Fruit fly (Drosophila melanogaster) whole organism, wandering third instar larva: ENCODE data around the gene Scgalpha.

Experiments used
- Abd-B ChIP-seq: fragments of >200 bp; optimal IDR thresholded peaks from 2 replicates; lab custom pipeline; 2017; ENCODE audit warnings: missing biosample characterization, missing genetic modification characterization
- CG32264 ChIP-seq: fragments of 200-800 bp; sonication (Bioruptor generic); optimal IDR thresholded peaks from 2 replicates; lab custom pipeline; 2016; ENCODE audit warnings: missing biosample characterization, missing genetic modification characterization
- CG9705 ChIP-seq: fragments of 200-800 bp; sonication (Bioruptor generic); optimal IDR thresholded peaks from 2 replicates; lab custom pipeline; 2018; ENCODE audit warnings: missing biosample characterization, mild to moderate bottlenecking, missing genetic modification characterization
- CrebA ChIP-seq: fragments of 200-800 bp; sonication (Bioruptor generic); optimal IDR thresholded peaks from 2 replicates; lab custom pipeline; 2016; ENCODE audit warnings: missing biosample characterization, mild to moderate bottlenecking, missing genetic modification characterization, borderline replicate concordance
- Dfd ChIP-seq: fragments of >200 bp; optimal IDR thresholded peaks from 2 replicates; lab custom pipeline; 2017; ENCODE audit warnings: missing biosample characterization, missing genetic modification characterization
- HLH106 ChIP-seq: fragments of 200-800 bp; optimal IDR thresholded peaks from 3 replicates; lab custom pipeline; 2019; ENCODE audit warnings: missing biosample characterization, mild to moderate bottlenecking, missing genetic modification characterization, moderate library complexity
- Hnf4 ChIP-seq: fragments of 200-800 bp; sonication (Bioruptor generic); optimal IDR thresholded peaks from 2 replicates; lab custom pipeline; 2016; ENCODE audit warnings: missing biosample characterization, mild to moderate bottlenecking, missing genetic modification characterization
- Hr78 ChIP-seq: fragments of >200 bp; optimal IDR thresholded peaks from 2 replicates; lab custom pipeline; 2017; ENCODE audit warnings: missing biosample characterization, missing genetic modification characterization
- Hr83 ChIP-seq: fragments of 200-300 bp; sonication (Bioruptor generic); optimal IDR thresholded peaks from 2 replicates; lab custom pipeline; 2016; ENCODE audit warnings: missing biosample characterization, mild to moderate bottlenecking, missing genetic modification characterization, moderate library complexity; ENCODE audit not compliant: poor library complexity, severe bottlenecking
- Jra ChIP-seq: sonication (Bioruptor generic); optimal IDR thresholded peaks from 2 replicates; lab custom pipeline; 2016; ENCODE audit warnings: missing biosample characterization, missing genetic modification characterization
- Myc ChIP-seq: fragments of >200 bp; optimal IDR thresholded peaks from 2 replicates; lab custom pipeline; 2017
- N ChIP-seq: fragments of >200 bp; optimal IDR thresholded peaks from 2 replicates; lab custom pipeline; 2018; ENCODE audit warnings: missing biosample characterization, missing external identifiers, missing genetic modification characterization
- OdsH ChIP-seq: fragments of 200-800 bp; sonication (Bioruptor generic); optimal IDR thresholded peaks from 2 replicates; lab custom pipeline; 2016; ENCODE audit warnings: missing biosample characterization, mild to moderate bottlenecking, missing genetic modification characterization
- Sp1 ChIP-seq: fragments of 200-800 bp; sonication (Bioruptor generic); optimal IDR thresholded peaks from 3 replicates; lab custom pipeline; 2019; ENCODE audit warnings: missing biosample characterization, mild to moderate bottlenecking, missing genetic modification characterization, moderate library complexity
- Vsx2 ChIP-seq: fragments of 200-300, 225-300 bp; sonication (Bioruptor generic); optimal IDR thresholded peaks from 2 replicates; lab custom pipeline; 2018; ENCODE audit warnings: missing biosample characterization, missing genetic modification characterization; ENCODE audit not compliant: partially characterized antibody
- dmrt93B ChIP-seq: fragments of 200-800 bp; sonication (Bioruptor generic); optimal IDR thresholded peaks from 2 replicates; lab custom pipeline; 2018; ENCODE audit warnings: missing biosample characterization, mild to moderate bottlenecking, missing genetic modification characterization
- ey ChIP-seq: fragments of 200-800 bp; sonication (Bioruptor generic); optimal IDR thresholded peaks from 2 replicates; lab custom pipeline; 2016; ENCODE audit warnings: missing biosample characterization, missing genetic modification characterization
- foxo ChIP-seq, 2 experiments: fragments of 200-800 bp; sonication (Bioruptor generic); optimal IDR thresholded peaks; 2 replicates in 1 of 2; 3 replicates in 1 of 2; lab custom pipeline; 2016 to 2017; ENCODE audit warnings: missing biosample characterization in 2 of 2, missing genetic modification characterization in 2 of 2
- fru ChIP-seq: fragments of 200-800 bp; sonication (Bioruptor generic); optimal IDR thresholded peaks from 3 replicates; lab custom pipeline; 2016; ENCODE audit warnings: missing biosample characterization, mild to moderate bottlenecking, missing genetic modification characterization
- h ChIP-seq: fragments of 200-800 bp; sonication (Bioruptor generic); optimal IDR thresholded peaks from 3 replicates; lab custom pipeline; 2016; ENCODE audit warnings: missing biosample characterization, mild to moderate bottlenecking, missing genetic modification characterization
- jim ChIP-seq: fragments of 175-275, 200-325 bp; sonication (Bioruptor generic); optimal IDR thresholded peaks from 2 replicates; lab custom pipeline; 2016; ENCODE audit warnings: missing biosample characterization, mild to moderate bottlenecking, missing genetic modification characterization
- lola ChIP-seq: fragments of >200 bp; optimal IDR thresholded peaks from 2 replicates; lab custom pipeline; 2017; ENCODE audit warnings: missing biosample characterization, missing genetic modification characterization
- pan ChIP-seq: fragments of >200 bp; optimal IDR thresholded peaks from 2 replicates; lab custom pipeline; 2017
- psq ChIP-seq: fragments of 200-800 bp; sonication (Bioruptor generic); optimal IDR thresholded peaks from 3 replicates; lab custom pipeline; 2017; ENCODE audit warnings: missing biosample characterization, mild to moderate bottlenecking, missing genetic modification characterization, moderate library complexity
- rgr ChIP-seq: fragments of 200-800 bp; sonication (Bioruptor generic); optimal IDR thresholded peaks from 3 replicates; lab custom pipeline; 2016; ENCODE audit warnings: missing biosample characterization, mild to moderate bottlenecking, missing genetic modification characterization
- sage ChIP-seq: fragments of 200-800 bp; sonication (Bioruptor generic); optimal IDR thresholded peaks from 2 replicates; lab custom pipeline; 2016; ENCODE audit warnings: missing biosample characterization, mild to moderate bottlenecking, missing genetic modification characterization
- sv ChIP-seq: fragments of 200-800 bp; sonication (Bioruptor generic); optimal IDR thresholded peaks from 3 replicates; lab custom pipeline; 2016; ENCODE audit warnings: missing biosample characterization, missing genetic modification characterization
- tai ChIP-seq: sonication (Bioruptor generic); optimal IDR thresholded peaks from 2 replicates; lab custom pipeline; 2016; ENCODE audit warnings: missing biosample characterization, missing genetic modification characterization
- woc ChIP-seq: sonication (Bioruptor generic); optimal IDR thresholded peaks from 2 replicates; lab custom pipeline; 2016; ENCODE audit warnings: missing biosample characterization, mild to moderate bottlenecking, missing genetic modification characterization

Scgalpha gene

DNA sequence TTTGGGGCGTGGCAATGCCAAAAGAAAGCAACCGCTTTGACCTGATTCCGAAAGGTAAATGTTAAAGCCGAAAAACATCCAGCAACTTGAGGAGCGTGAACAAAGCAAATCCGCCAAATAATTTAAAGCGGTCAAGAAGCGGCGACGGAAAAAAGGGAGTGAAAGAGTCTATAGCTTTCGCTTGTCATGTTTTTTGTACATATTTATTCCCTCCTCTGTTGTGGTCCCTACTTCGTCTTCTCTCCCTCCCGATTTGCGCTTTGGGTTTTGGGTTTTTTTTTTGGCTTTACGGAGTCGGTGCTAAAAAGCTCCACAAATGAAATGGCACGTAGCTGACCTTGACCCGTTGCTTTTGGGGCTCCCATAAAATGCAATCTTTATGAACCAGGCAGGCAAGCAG is 29.1 kb upstream of the Scgalpha start:
- TF ChIP-seq lola (GFP tag; lab: Kevin White, UChicago): no peak
- TF ChIP-seq psq (GFP tag; lab: Kevin White, UChicago): peak; percentile 88

DNA sequence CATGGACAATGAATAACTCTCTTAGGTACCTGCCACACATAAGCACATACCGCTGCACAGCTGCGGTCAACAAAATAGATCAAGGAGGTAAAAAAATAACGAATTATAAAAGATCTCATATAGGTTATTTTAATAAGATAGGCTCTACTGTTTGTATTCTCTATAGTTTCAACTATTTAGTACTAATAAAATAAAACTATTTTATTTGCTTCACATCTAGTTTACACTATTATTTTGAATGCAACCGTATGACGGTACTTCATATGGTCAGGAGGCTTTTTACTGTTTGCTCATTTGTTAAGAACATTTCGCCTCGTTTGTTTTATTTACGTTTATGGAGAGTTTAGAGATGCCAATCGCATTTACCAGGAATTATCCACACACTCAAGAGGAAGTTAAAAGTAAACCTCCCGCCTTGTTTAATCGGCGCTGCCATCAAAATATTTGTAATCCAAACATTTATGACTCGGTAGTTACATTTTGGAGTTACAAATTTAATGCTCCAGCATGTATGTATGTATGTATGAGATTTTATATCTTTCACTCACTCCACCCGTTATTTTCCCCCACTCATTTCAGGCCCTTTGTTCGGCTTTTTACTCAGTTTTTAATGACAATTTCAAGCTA is 28.2 kb upstream of the Scgalpha start:
- TF ChIP-seq OdsH (GFP tag; lab: Kevin White, UChicago) (peak; percentile 50), CrebA (no peak), fru (GFP tag; lab: Kevin White, UChicago) (peak; percentile 40), ey (GFP tag; lab: Kevin White, UChicago) (peak; percentile 42), CG9705 (GFP tag; lab: Kevin White, UChicago) (no peak), psq (GFP tag; lab: Kevin White, UChicago) (no peak), Hnf4 (peak; percentile 15), rgr (GFP tag; lab: Kevin White, UChicago) (peak; percentile 49), HLH106 (tag; lab: Kevin White, UChicago) (peak; percentile 33), foxo (GFP tag; optimal IDR thresholded peaks at IDR 0.05; lab: Kevin White, UChicago) (peak in 1 of 2 experiments; percentile 41), sv (GFP tag; lab: Kevin White, UChicago) (peak; percentile 54), tai (GFP tag; lab: Kevin White, UChicago) (no peak), woc (GFP tag; lab: Kevin White, UChicago) (no peak), Dfd (GFP tag; lab: Kevin White, UChicago) (no peak), Sp1 (GFP tag; lab: Kevin White, UChicago) (peak; percentile 1), N (GFP tag; lab: Kevin White, UChicago) (no peak), Abd-B (GFP tag; lab: Kevin White, UChicago) (no peak), CG32264 (GFP tag; lab: Kevin White, UChicago) (no peak), Jra (GFP tag; lab: Kevin White, UChicago) (no peak), sage (no peak), dmrt93B (GFP tag; lab: Kevin White, UChicago) (no peak), Vsx2 (GFP tag; lab: Kevin White, UChicago) (no peak), Hr78 (GFP tag; lab: Kevin White, UChicago) (no peak), h (GFP tag; lab: Kevin White, UChicago) (peak; percentile 14)

DNA sequence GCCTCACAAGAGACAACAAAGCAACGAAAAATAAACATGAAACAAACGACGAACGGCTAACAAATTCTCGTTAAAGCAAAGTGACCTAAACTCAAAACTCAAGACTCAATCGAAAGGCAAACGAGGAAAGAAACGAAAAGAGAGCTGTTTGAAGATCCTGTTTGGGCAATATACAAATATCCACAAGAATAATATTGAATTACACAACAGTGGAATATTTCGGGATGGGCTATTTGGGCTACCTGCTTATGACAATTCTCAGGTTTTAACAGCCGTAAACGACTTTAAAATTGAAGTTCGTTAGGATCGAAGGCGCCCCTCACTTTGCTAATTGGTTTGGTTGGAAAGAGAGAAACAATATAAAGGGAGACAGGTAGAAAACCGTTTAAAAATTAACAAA is 26.9 kb upstream of the Scgalpha start:
- no peak for TF ChIP-seq Sp1 (GFP tag; lab: Kevin White, UChicago)
- no peak for TF ChIP-seq woc (GFP tag; lab: Kevin White, UChicago)
- no peak for TF ChIP-seq Abd-B (GFP tag; lab: Kevin White, UChicago)
- TF ChIP-seq sage: no peak
- no peak for TF ChIP-seq psq (GFP tag; lab: Kevin White, UChicago)
- no peak for TF ChIP-seq Hnf4
- TF ChIP-seq Hr83 (GFP tag; lab: Kevin White, UChicago): no peak
- no peak for TF ChIP-seq Hr78 (GFP tag; lab: Kevin White, UChicago)
- no peak for TF ChIP-seq N (GFP tag; lab: Kevin White, UChicago)
- TF ChIP-seq fru (GFP tag; lab: Kevin White, UChicago): no peak
- no peak for TF ChIP-seq pan (lab: Kevin White, UChicago)
- no peak for TF ChIP-seq Vsx2 (GFP tag; lab: Kevin White, UChicago)
- TF ChIP-seq jim (GFP tag; lab: Kevin White, UChicago): no peak
- TF ChIP-seq, all 38 proteins: peak for 0

DNA sequence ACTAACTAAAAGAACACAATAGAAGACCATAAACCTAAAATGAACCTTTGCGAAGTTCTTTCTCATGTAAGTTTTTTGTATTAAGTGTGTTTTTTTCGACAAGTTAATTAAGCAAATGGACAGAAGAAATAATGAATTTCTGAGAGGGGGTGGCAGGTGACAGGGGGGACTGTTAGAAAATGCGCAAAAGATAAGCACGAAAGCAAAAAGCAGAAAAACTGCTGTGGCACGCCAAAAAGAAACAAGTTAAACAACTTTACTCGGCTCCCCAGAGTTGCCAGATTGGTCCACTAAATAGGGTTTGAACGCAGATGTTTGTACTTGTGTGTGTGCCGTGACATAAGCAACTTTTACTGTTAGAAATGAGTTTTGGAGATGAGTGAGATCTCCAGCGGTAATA is 26.3 kb upstream of the Scgalpha start:
- TF ChIP-seq CG9705 (GFP tag; lab: Kevin White, UChicago) (no peak), sage (no peak), lola (GFP tag; lab: Kevin White, UChicago) (no peak), pan (lab: Kevin White, UChicago) (no peak), foxo (GFP tag; optimal IDR thresholded peaks at IDR 0.05; lab: Kevin White, UChicago) (no peak), HLH106 (tag; lab: Kevin White, UChicago) (no peak), Myc (no peak), CG32264 (GFP tag; lab: Kevin White, UChicago) (no peak), jim (GFP tag; lab: Kevin White, UChicago) (no peak), psq (GFP tag; lab: Kevin White, UChicago) (no peak), sv (GFP tag; lab: Kevin White, UChicago) (no peak), Abd-B (GFP tag; lab: Kevin White, UChicago) (no peak)
